Worm (Caenorhabditis elegans) whole organism, early embryonic: ENCODE data around the gene Y49F6B.6.

ENCODE experiments used
- B0310.2 ChIP-seq: sonication (generic microtip); optimal IDR thresholded peaks from 2 replicates; lab custom pipeline; 2016; ENCODE audit warnings: mild to moderate bottlenecking, missing genetic modification characterization, missing compliant biosample characterization
- F13C5.2 ChIP-seq: sonication (generic microtip); optimal IDR thresholded peaks from 2 replicates; lab custom pipeline; 2017; ENCODE audit warnings: mild to moderate bottlenecking, missing genetic modification characterization, inconsistent platforms, missing compliant biosample characterization
- aly-1 ChIP-seq: sonication (generic microtip); optimal IDR thresholded peaks from 2 replicates; lab custom pipeline; 2016; ENCODE audit warnings: missing genetic modification characterization, missing compliant biosample characterization
- ama-1 ChIP-seq: fragments of 150-350 bp; optimal IDR thresholded peaks from 2 replicates; lab custom pipeline; 2014
- ceh-13 ChIP-seq: fragments of 200-800 bp; sonication (Bioruptor generic); optimal IDR thresholded peaks from 2 replicates; lab custom pipeline; 2018; ENCODE audit warnings: mild to moderate bottlenecking, missing genetic modification characterization, missing compliant biosample characterization
- ceh-36 ChIP-seq: sonication (generic microtip); optimal IDR thresholded peaks from 2 replicates; lab custom pipeline; 2016; ENCODE audit warnings: missing genetic modification characterization, inconsistent platforms, missing compliant biosample characterization
- ets-7 ChIP-seq: sonication (generic microtip); optimal IDR thresholded peaks from 2 replicates; lab custom pipeline; 2016; ENCODE audit warnings: missing genotype, missing genetic modification characterization, missing compliant biosample characterization
- flt-1 ChIP-seq: fragments of 200-800 bp; sonication (Bioruptor generic); IDR thresholded peaks from 2 replicates; pipeline ENCODE4 v1.3.6; 2022; ENCODE audit warnings: missing genetic modification characterization, missing compliant biosample characterization
- hmbx-1 ChIP-seq: sonication (generic microtip); optimal IDR thresholded peaks from 2 replicates; lab custom pipeline; 2016; ENCODE audit warnings: mild to moderate bottlenecking, missing genetic modification characterization, missing compliant biosample characterization
- hmg-4 ChIP-seq: fragments of 200-800 bp; sonication (Bioruptor generic); optimal IDR thresholded peaks from 2 replicates; lab custom pipeline; 2018; ENCODE audit warnings: mild to moderate bottlenecking, missing genetic modification characterization, missing compliant biosample characterization
- hnd-1 ChIP-seq: sonication (generic microtip); optimal IDR thresholded peaks from 2 replicates; lab custom pipeline; 2016; ENCODE audit warnings: missing genetic modification characterization, missing compliant biosample characterization
- pes-1 ChIP-seq: fragments of 200-800 bp; sonication (Bioruptor generic); IDR thresholded peaks from 2 replicates; pipeline ENCODE4 v1.3.6; 2022; ENCODE audit warnings: missing genetic modification reagents, missing genetic modification characterization, missing compliant biosample characterization
- scrt-1 ChIP-seq: fragments of 200-800 bp; sonication (Bioruptor generic); IDR thresholded peaks from 2 replicates; pipeline ENCODE4 v1.3.6; 2022; ENCODE audit warnings: missing genetic modification characterization, missing compliant biosample characterization
- sea-1 ChIP-seq: fragments of 200-800 bp; sonication (Bioruptor generic); conservative IDR thresholded peaks from 2 replicates; pipeline ENCODE4 v1.3.6; 2022; ENCODE audit warnings: missing genetic modification characterization, missing compliant biosample characterization
- tbx-11 ChIP-seq: fragments of 200-800 bp; sonication (Bioruptor generic); IDR thresholded peaks from 2 replicates; pipeline ENCODE4 v1.3.6; 2022; ENCODE audit warnings: missing genetic modification characterization, missing compliant biosample characterization
- tbx-37 ChIP-seq: fragments of 200-800 bp; sonication (Bioruptor generic); conservative IDR thresholded peaks from 2 replicates; pipeline ENCODE4 v1.3.6; 2022; ENCODE audit warnings: missing genetic modification reagents, missing genetic modification characterization, missing compliant biosample characterization
- tra-4 ChIP-seq: sonication (generic microtip); optimal IDR thresholded peaks from 2 replicates; lab custom pipeline; 2017; ENCODE audit warnings: missing genetic modification characterization, missing compliant biosample characterization

Y49F6B.6 gene

ce11 chrII:3470549-3470948 lies 2.4 kb upstream of the Y49F6B.6 start, which contains the start of gene Y49F6B.20:
Y49F6B.20 (minus strand) TSS chrII:3470649.
- no peak for TF ChIP-seq ceh-13
- no peak for TF ChIP-seq hmbx-1 (tag; lab: Kevin White, UChicago)
- no peak for TF ChIP-seq aly-1 (tag; lab: Kevin White, UChicago)
- no peak for TF ChIP-seq hmg-4 (GFP tag; lab: Kevin White, UChicago)
- TF ChIP-seq tbx-37 (GFP tag; lab: Robert Waterston, UW) = no peak
- no peak for TF ChIP-seq ets-7
- no peak for TF ChIP-seq sea-1 (GFP tag; lab: Robert Waterston, UW)
- TF ChIP-seq flt-1 (GFP tag; lab: Robert Waterston, UW) = no peak
- no peak for TF ChIP-seq F13C5.2
- no peak for TF ChIP-seq ceh-36
- no peak for TF ChIP-seq pes-1 (GFP tag; lab: Robert Waterston, UW)
- no peak for TF ChIP-seq scrt-1 (GFP tag; lab: Robert Waterston, UW)
- no peak for TF ChIP-seq hnd-1
- no peak for TF ChIP-seq B0310.2 (tag; lab: Kevin White, UChicago)
- TF ChIP-seq tbx-11 (GFP tag; lab: Robert Waterston, UW) = no peak
- no peak for TF ChIP-seq ama-1
- no peak for TF ChIP-seq tra-4 (tag; lab: Kevin White, UChicago)

DNA sequence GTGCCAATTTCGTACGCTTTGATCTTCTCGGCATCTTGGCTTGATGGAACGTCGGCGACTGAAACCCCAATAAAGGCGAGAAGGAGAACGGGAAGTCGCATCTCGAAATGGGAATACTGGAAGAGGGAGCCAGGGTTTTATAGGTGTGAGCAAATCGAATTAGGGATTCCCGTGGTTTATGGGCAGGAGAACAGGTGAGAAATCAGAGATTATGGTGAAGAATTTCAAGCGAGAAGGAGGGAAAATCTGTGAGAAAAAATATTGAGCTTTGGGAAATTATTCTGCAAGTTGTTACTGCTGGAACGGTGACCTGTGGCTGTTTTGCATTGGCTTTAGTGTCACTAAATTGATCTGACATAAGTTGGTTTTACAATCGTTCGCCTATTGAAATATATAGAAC lies 1.3 kb upstream of the Y49F6B.6 start, which contains the start of gene Y49F6B.13:
Y49F6B.13 (minus strand) TSS at position 101 of the 400 bp plus-strand sequence.
- TF ChIP-seq ceh-36 = no peak
- no peak for TF ChIP-seq B0310.2 (tag; lab: Kevin White, UChicago)
- TF ChIP-seq aly-1 (tag; lab: Kevin White, UChicago) = no peak
- TF ChIP-seq flt-1 (GFP tag; lab: Robert Waterston, UW) = no peak
- TF ChIP-seq tbx-11 (GFP tag; lab: Robert Waterston, UW) = no peak
- TF ChIP-seq pes-1 (GFP tag; lab: Robert Waterston, UW) = no peak
- no peak for TF ChIP-seq tra-4 (tag; lab: Kevin White, UChicago)
- TF ChIP-seq scrt-1 (GFP tag; lab: Robert Waterston, UW) = no peak
- TF ChIP-seq ceh-13 = no peak
- TF ChIP-seq tbx-37 (GFP tag; lab: Robert Waterston, UW) = no peak
- TF ChIP-seq sea-1 (GFP tag; lab: Robert Waterston, UW) = no peak
- TF ChIP-seq ets-7 = no peak
- no peak for TF ChIP-seq hnd-1
- TF ChIP-seq F13C5.2 = no peak
- no peak for TF ChIP-seq hmbx-1 (tag; lab: Kevin White, UChicago)
- no peak for TF ChIP-seq hmg-4 (GFP tag; lab: Kevin White, UChicago)
- TF ChIP-seq ama-1 = no peak

DNA sequence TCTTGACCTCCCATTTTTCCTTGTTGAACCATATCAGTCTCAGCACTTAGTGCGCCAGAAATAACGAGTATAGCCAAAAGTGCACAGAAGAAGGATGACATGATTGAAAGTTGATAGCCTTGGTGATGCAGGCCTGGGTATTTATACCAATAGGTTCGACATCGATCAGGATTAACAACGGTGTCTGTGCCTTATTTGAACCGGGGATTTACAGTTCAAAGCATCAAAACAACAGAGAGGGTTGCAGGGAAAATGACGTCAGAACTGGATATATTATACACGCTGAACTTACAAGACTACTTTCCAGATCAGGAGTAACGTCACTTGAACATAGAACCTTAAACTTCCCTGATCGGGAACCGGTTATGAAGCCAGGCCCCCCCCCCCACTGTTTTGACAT lies 601 bp upstream of the Y49F6B.6 start, which contains the start of gene Y49F6B.12:
Y49F6B.12 (minus strand) TSS at position 101 of the 400 bp plus-strand sequence.
- TF ChIP-seq flt-1 (GFP tag; lab: Robert Waterston, UW) (no peak), hmbx-1 (tag; lab: Kevin White, UChicago) (no peak)

ce11 chrII:3473744-3474143 lies 827 bp downstream of the Y49F6B.6 start, which contains the start of gene sdz-32:
sdz-32 (plus strand) TSS chrII:3474044.
- TF ChIP-seq tbx-11 (GFP tag; lab: Robert Waterston, UW) = no peak
- TF ChIP-seq hmg-4 (GFP tag; lab: Kevin White, UChicago) = no peak
- TF ChIP-seq tra-4 (tag; lab: Kevin White, UChicago) = no peak
- no peak for TF ChIP-seq tbx-37 (GFP tag; lab: Robert Waterston, UW)
- TF ChIP-seq sea-1 (GFP tag; lab: Robert Waterston, UW) = no peak
- TF ChIP-seq ceh-36 = no peak
- TF ChIP-seq F13C5.2 = no peak
- TF ChIP-seq aly-1 (tag; lab: Kevin White, UChicago) = no peak
- TF ChIP-seq pes-1 (GFP tag; lab: Robert Waterston, UW) = no peak
- no peak for TF ChIP-seq flt-1 (GFP tag; lab: Robert Waterston, UW)
- no peak for TF ChIP-seq B0310.2 (tag; lab: Kevin White, UChicago)
- no peak for TF ChIP-seq ama-1
- no peak for TF ChIP-seq ets-7
- no peak for TF ChIP-seq hnd-1
- no peak for TF ChIP-seq hmbx-1 (tag; lab: Kevin White, UChicago)
- no peak for TF ChIP-seq ceh-13
- TF ChIP-seq scrt-1 (GFP tag; lab: Robert Waterston, UW) = no peak

DNA sequence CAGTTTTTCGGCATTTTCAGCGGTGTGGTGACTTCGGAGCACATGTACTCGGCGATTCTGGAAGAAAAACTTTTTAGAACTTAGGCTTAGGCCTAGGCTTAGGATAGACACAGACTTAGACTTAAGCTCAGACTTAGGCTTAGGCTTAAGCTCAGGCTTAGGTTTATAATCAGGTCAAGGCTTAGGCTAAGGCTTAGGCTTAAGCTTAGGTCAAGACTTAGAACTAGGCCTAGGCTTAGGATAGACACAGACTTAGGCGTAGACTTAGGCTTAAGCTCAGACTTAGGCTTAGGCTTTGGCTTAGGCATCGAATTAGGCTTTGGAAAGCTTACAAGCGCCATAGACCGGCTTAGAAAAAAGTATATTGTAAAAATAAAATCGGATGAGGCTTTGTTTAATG lies 3.6 kb downstream of the Y49F6B.6 start:
- peak; percentile 71 for TF ChIP-seq ceh-36
- TF ChIP-seq F13C5.2 = no peak

ce11 chrII:3477171-3477570 lies 4.3 kb downstream of the Y49F6B.6 start, which contains the start of gene fbxb-104:
fbxb-104 (minus strand) TSS chrII:3477271.
- TF ChIP-seq flt-1 (GFP tag; lab: Robert Waterston, UW) (no peak), aly-1 (tag; lab: Kevin White, UChicago) (no peak), hmbx-1 (tag; lab: Kevin White, UChicago) (no peak), pes-1 (GFP tag; lab: Robert Waterston, UW) (no peak), hmg-4 (GFP tag; lab: Kevin White, UChicago) (no peak), ets-7 (no peak), ceh-36 (no peak), scrt-1 (GFP tag; lab: Robert Waterston, UW) (no peak), ama-1 (no peak), tbx-37 (GFP tag; lab: Robert Waterston, UW) (no peak), tbx-11 (GFP tag; lab: Robert Waterston, UW) (no peak), B0310.2 (tag; lab: Kevin White, UChicago) (no peak), hnd-1 (no peak), F13C5.2 (no peak), ceh-13 (no peak), tra-4 (tag; lab: Kevin White, UChicago) (no peak), sea-1 (GFP tag; lab: Robert Waterston, UW) (no peak)

DNA sequence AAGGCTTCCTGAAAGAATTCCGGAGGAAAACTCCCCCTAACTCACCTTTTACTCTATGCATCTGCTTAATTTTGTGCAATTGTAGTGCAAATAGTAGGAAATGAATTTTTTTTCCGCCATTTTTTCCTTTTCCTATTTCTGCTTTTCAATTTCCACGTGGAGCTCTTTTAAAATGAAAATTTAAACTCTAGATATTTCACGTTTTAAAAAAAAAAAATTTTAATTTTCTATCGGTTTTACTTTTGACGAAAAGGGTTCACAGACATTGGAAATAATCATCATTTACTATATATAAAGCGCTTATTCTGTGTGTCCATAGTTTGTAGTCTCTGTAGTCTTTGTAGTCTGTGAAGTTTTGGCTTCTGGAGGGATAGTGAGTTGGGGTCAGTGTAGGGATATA lies 8.7 kb downstream of the Y49F6B.6 start, which contains the start of gene Y49F6B.8:
Y49F6B.8 (minus strand) TSS at position 101 of the 400 bp plus-strand sequence.
- no peak for TF ChIP-seq pes-1 (GFP tag; lab: Robert Waterston, UW)

ce11 chrII:3482231-3482630 lies 9.3 kb downstream of the Y49F6B.6 start, which contains the start of gene smu-2:
smu-2 (plus strand) TSS chrII:3482408.
- TF ChIP-seq hmbx-1 (tag; lab: Kevin White, UChicago) = no peak
- no peak for TF ChIP-seq hmg-4 (GFP tag; lab: Kevin White, UChicago)
- 0 out of 2 replicates have a peak, but pooled peaks have one; percentile 6 for TF ChIP-seq sea-1 (GFP tag; lab: Robert Waterston, UW)
- TF ChIP-seq hnd-1 = no peak
- TF ChIP-seq F13C5.2 = no peak
- peak; percentile 68 for TF ChIP-seq tbx-37 (GFP tag; lab: Robert Waterston, UW)
- TF ChIP-seq pes-1 (GFP tag; lab: Robert Waterston, UW) = peak; percentile 61; the same call in 1 of the 2 replicates
- 0 out of 2 replicates have a peak, but pooled peaks have one; percentile 17 for TF ChIP-seq flt-1 (GFP tag; lab: Robert Waterston, UW)
